Worm (Caenorhabditis elegans) whole organism, early embryonic: ENCODE results near the gene F56C9.6.
A peak's percentile ranks its signal among the peaks of the same experiment; 100 is the strongest.

Experiments used
- B0310.2 ChIP-seq: sonication (generic microtip); optimal IDR thresholded peaks from 2 replicates; lab custom pipeline; 2016; ENCODE audit warnings: mild to moderate bottlenecking, missing genetic modification characterization, missing compliant biosample characterization
- F13C5.2 ChIP-seq: sonication (generic microtip); optimal IDR thresholded peaks from 2 replicates; lab custom pipeline; 2017; ENCODE audit warnings: mild to moderate bottlenecking, missing genetic modification characterization, inconsistent platforms, missing compliant biosample characterization
- aly-1 ChIP-seq: sonication (generic microtip); optimal IDR thresholded peaks from 2 replicates; lab custom pipeline; 2016; ENCODE audit warnings: missing genetic modification characterization, missing compliant biosample characterization
- ama-1 ChIP-seq: fragments of 150-350 bp; optimal IDR thresholded peaks from 2 replicates; lab custom pipeline; 2014
- ceh-13 ChIP-seq: fragments of 200-800 bp; sonication (Bioruptor generic); optimal IDR thresholded peaks from 2 replicates; lab custom pipeline; 2018; ENCODE audit warnings: mild to moderate bottlenecking, missing genetic modification characterization, missing compliant biosample characterization
- ceh-36 ChIP-seq: sonication (generic microtip); optimal IDR thresholded peaks from 2 replicates; lab custom pipeline; 2016; ENCODE audit warnings: missing genetic modification characterization, inconsistent platforms, missing compliant biosample characterization
- ets-7 ChIP-seq: sonication (generic microtip); optimal IDR thresholded peaks from 2 replicates; lab custom pipeline; 2016; ENCODE audit warnings: missing genotype, missing genetic modification characterization, missing compliant biosample characterization
- flt-1 ChIP-seq: fragments of 200-800 bp; sonication (Bioruptor generic); IDR thresholded peaks from 2 replicates; pipeline ENCODE4 v1.3.6; 2022; ENCODE audit warnings: missing genetic modification characterization, missing compliant biosample characterization
- hmbx-1 ChIP-seq: sonication (generic microtip); optimal IDR thresholded peaks from 2 replicates; lab custom pipeline; 2016; ENCODE audit warnings: mild to moderate bottlenecking, missing genetic modification characterization, missing compliant biosample characterization
- hmg-4 ChIP-seq: fragments of 200-800 bp; sonication (Bioruptor generic); optimal IDR thresholded peaks from 2 replicates; lab custom pipeline; 2018; ENCODE audit warnings: mild to moderate bottlenecking, missing genetic modification characterization, missing compliant biosample characterization
- hnd-1 ChIP-seq: sonication (generic microtip); optimal IDR thresholded peaks from 2 replicates; lab custom pipeline; 2016; ENCODE audit warnings: missing genetic modification characterization, missing compliant biosample characterization
- pes-1 ChIP-seq: fragments of 200-800 bp; sonication (Bioruptor generic); IDR thresholded peaks from 2 replicates; pipeline ENCODE4 v1.3.6; 2022; ENCODE audit warnings: missing genetic modification reagents, missing genetic modification characterization, missing compliant biosample characterization
- scrt-1 ChIP-seq: fragments of 200-800 bp; sonication (Bioruptor generic); IDR thresholded peaks from 2 replicates; pipeline ENCODE4 v1.3.6; 2022; ENCODE audit warnings: missing genetic modification characterization, missing compliant biosample characterization
- sea-1 ChIP-seq: fragments of 200-800 bp; sonication (Bioruptor generic); conservative IDR thresholded peaks from 2 replicates; pipeline ENCODE4 v1.3.6; 2022; ENCODE audit warnings: missing genetic modification characterization, missing compliant biosample characterization
- tbx-11 ChIP-seq: fragments of 200-800 bp; sonication (Bioruptor generic); IDR thresholded peaks from 2 replicates; pipeline ENCODE4 v1.3.6; 2022; ENCODE audit warnings: missing genetic modification characterization, missing compliant biosample characterization
- tbx-37 ChIP-seq: fragments of 200-800 bp; sonication (Bioruptor generic); conservative IDR thresholded peaks from 2 replicates; pipeline ENCODE4 v1.3.6; 2022; ENCODE audit warnings: missing genetic modification reagents, missing genetic modification characterization, missing compliant biosample characterization
- tra-4 ChIP-seq: sonication (generic microtip); optimal IDR thresholded peaks from 2 replicates; lab custom pipeline; 2017; ENCODE audit warnings: missing genetic modification characterization, missing compliant biosample characterization

The F56C9.6 gene

ce11 chrIII:7343389-7343788 is 32.8 kb upstream of the F56C9.6 start, which contains the start of gene F08F8.6:
F08F8.6 (plus strand) TSS chrIII:7343689.
- TF ChIP-seq ceh-13 (GFP tag; lab: Kevin White, UChicago), result no peak
- TF ChIP-seq B0310.2 (tag; lab: Kevin White, UChicago), result no peak

ce11 chrIII:7339138-7339537 is 28.6 kb upstream of the F56C9.6 start:
- TF ChIP-seq tra-4 (tag; lab: Kevin White, UChicago) (no peak), flt-1 (no peak), hmg-4 (GFP tag; lab: Kevin White, UChicago) (no peak), scrt-1 (GFP tag; lab: Robert Waterston, UW) (no peak), ama-1 (lab: Kevin White, UChicago) (no peak), pes-1 (GFP tag; lab: Robert Waterston, UW) (no peak), hmbx-1 (no peak), ceh-36 (no peak), tbx-11 (GFP tag; lab: Robert Waterston, UW) (no peak), sea-1 (no peak), tbx-37 (GFP tag; lab: Robert Waterston, UW) (no peak), B0310.2 (tag; lab: Kevin White, UChicago) (no peak), aly-1 (tag; lab: Kevin White, UChicago) (no peak), ceh-13 (GFP tag; lab: Kevin White, UChicago) (no peak), F13C5.2 (tag; lab: Kevin White, UChicago) (no peak), hnd-1 (tag; lab: Kevin White, UChicago) (no peak), ets-7 (tag; lab: Kevin White, UChicago) (no peak)

DNA sequence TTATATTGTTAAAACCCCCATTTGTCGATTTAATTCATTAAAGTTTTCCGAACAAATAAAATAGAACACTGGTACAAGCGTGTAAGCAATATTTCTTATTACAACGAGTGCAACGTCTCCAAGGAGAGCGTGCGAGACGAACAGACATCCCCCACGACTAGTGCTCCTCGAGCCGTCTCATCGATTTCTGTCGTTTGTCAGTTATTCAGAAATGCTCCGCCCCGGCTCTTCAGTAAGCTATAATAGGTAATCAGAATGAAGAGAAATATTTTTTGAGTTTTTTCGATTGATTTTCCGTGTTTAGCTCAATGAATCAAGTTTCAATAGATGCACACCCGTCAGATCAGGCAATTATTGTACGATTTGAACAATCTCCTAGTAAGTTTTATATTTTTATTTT is 28.1 kb upstream of the F56C9.6 start, which contains the start of gene kap-1:
Gene kap-1 (plus strand): TSS at position 143 of the 400 bp plus-strand sequence.
- no peak for TF ChIP-seq flt-1
- no peak for TF ChIP-seq ceh-13 (GFP tag; lab: Kevin White, UChicago)
- no peak for TF ChIP-seq scrt-1 (GFP tag; lab: Robert Waterston, UW)
- no peak for TF ChIP-seq tbx-11 (GFP tag; lab: Robert Waterston, UW)
- no peak for TF ChIP-seq B0310.2 (tag; lab: Kevin White, UChicago)
- no peak for TF ChIP-seq ama-1 (lab: Kevin White, UChicago)
- TF ChIP-seq hmg-4 (GFP tag; lab: Kevin White, UChicago), result no peak
- TF ChIP-seq hnd-1 (tag; lab: Kevin White, UChicago), result no peak
- TF ChIP-seq tbx-37 (GFP tag; lab: Robert Waterston, UW), result no peak
- TF ChIP-seq tra-4 (tag; lab: Kevin White, UChicago), result no peak
- no peak for TF ChIP-seq sea-1
- no peak for TF ChIP-seq F13C5.2 (tag; lab: Kevin White, UChicago)
- no peak for TF ChIP-seq pes-1 (GFP tag; lab: Robert Waterston, UW)
- no peak for TF ChIP-seq ets-7 (tag; lab: Kevin White, UChicago)
- no peak for TF ChIP-seq aly-1 (tag; lab: Kevin White, UChicago)
- no peak for TF ChIP-seq ceh-36
- TF ChIP-seq hmbx-1, result no peak

DNA sequence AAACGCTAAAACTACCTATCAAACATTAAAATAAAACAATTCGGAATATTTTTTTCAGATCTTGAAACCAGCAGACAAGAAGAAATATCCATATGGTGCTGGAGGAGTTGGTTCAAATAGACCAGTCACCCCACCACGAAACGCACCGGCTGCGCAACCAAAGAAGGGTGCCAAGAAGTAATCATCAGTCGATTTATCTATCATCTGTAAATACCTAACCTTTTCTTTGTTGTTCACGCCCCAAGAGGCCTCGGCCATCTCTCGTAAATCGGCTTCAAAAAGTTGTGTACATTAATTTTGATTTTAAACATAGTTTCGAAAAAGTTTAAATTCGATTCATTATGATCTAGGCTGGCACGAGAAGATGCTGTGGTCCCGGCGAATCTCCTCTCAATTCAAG is 27.4 kb upstream of the F56C9.6 start:
- TF ChIP-seq tbx-11 (GFP tag; lab: Robert Waterston, UW) (0 out of 2 replicates have a peak, but pooled peaks have one; percentile 10), aly-1 (tag; lab: Kevin White, UChicago) (no peak)

DNA sequence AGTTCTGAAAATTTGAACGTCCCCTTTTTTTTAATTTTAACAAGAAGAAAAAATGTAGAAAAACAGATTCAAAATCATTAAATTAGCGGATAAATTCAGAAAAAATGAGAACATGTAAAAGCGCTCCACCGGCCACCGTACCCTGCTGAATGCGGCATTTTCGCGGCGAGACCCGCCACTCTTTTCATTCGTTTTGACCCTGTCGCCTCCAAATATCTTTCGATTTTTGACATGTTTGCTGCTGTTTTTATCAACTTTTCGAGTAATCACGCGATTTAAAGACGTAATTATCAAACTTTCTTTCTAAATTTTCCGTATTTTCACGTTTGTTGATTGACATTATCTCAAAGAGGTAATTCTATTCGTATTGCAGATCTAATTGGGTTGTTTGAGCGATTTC is 25.6 kb upstream of the F56C9.6 start, which contains the start of gene gsp-2:
Gene gsp-2 (plus strand): TSS at position 374 of the 400 bp plus-strand sequence.
- TF ChIP-seq B0310.2 (tag; lab: Kevin White, UChicago), result no peak
- no peak for TF ChIP-seq ceh-13 (GFP tag; lab: Kevin White, UChicago)
- peak; percentile 10 for TF ChIP-seq hmg-4 (GFP tag; lab: Kevin White, UChicago)
- no peak for TF ChIP-seq hnd-1 (tag; lab: Kevin White, UChicago)

ce11 chrIII:7335220-7335619 is 24.6 kb upstream of the F56C9.6 start, which contains the start of gene F56C9.10:
F56C9.10 (minus strand) TSS chrIII:7335316.
- TF ChIP-seq ceh-36, result no peak
- TF ChIP-seq ama-1 (lab: Kevin White, UChicago), result no peak
- TF ChIP-seq aly-1 (tag; lab: Kevin White, UChicago), result no peak
- TF ChIP-seq hmbx-1, result no peak
- no peak for TF ChIP-seq sea-1
- peak; percentile 25 for TF ChIP-seq F13C5.2 (tag; lab: Kevin White, UChicago)
- no peak for TF ChIP-seq scrt-1 (GFP tag; lab: Robert Waterston, UW)
- no peak for TF ChIP-seq tbx-11 (GFP tag; lab: Robert Waterston, UW)
- peak; percentile 40 for TF ChIP-seq hmg-4 (GFP tag; lab: Kevin White, UChicago)

- TF ChIP-seq ama-1 (lab: Kevin White, UChicago), result no peak
- no peak for TF ChIP-seq sea-1
- no peak for TF ChIP-seq F13C5.2 (tag; lab: Kevin White, UChicago)
Measured at ce11 chrIII:7331671-7332070, 21.1 kb upstream of the F56C9.6 start.

DNA sequence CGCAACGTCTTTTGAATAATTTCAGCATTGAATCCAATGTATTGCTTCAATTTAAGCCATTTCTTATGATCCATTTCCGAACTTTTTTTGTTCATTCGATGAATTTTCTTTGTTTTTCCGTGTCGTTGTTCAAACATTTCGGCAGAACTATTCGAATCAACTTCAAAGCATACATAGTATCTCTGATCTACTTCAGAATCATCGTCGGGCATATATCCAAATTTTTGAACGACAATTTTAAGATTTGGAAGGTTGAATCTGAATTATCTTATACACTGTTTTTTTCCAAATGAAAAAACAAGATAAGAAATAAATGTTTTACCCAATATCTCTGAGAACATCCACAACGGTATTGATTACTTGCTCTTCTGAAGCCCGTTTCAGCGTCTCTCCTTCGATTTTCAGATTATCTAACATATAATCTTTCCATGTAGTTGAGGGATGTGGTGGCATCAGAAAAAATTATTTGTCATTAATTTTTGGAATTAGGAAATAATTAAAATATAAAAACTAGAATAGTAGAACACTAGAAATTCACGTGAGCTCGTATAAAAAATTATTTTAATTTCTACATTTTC is 18.7 kb upstream of the F56C9.6 start, which contains the start of gene lab-2:
Gene lab-2 (minus strand): TSS at position 453 of the 578 bp plus-strand sequence.
- TF ChIP-seq tra-4 (tag; lab: Kevin White, UChicago) (no peak), hmbx-1 (no peak), ama-1 (lab: Kevin White, UChicago) (no peak), tbx-37 (GFP tag; lab: Robert Waterston, UW) (no peak), sea-1 (no peak), ceh-36 (no peak), B0310.2 (tag; lab: Kevin White, UChicago) (no peak), hnd-1 (tag; lab: Kevin White, UChicago) (no peak), pes-1 (GFP tag; lab: Robert Waterston, UW) (no peak), F13C5.2 (tag; lab: Kevin White, UChicago) (no peak), aly-1 (tag; lab: Kevin White, UChicago) (no peak), ceh-13 (GFP tag; lab: Kevin White, UChicago) (no peak)
